Fruit fly (Drosophila melanogaster) whole organism, embryonic: ENCODE results near the gene CG6656.
A peak's percentile ranks its signal among the peaks of the same experiment; 100 is the strongest.

ENCODE experiments used
- Abd-B ChIP-seq: fragments of 200-800 bp; sonication (Bioruptor generic); optimal IDR thresholded peaks from 2 replicates; lab custom pipeline; 2018; ENCODE audit warnings: missing biosample characterization, mild to moderate bottlenecking, missing genetic modification characterization, moderate library complexity
- Asciz ChIP-seq: fragments of 200-800 bp; sonication (Bioruptor generic); optimal IDR thresholded peaks from 2 replicates; lab custom pipeline; 2017; ENCODE audit warnings: missing biosample characterization, mild to moderate bottlenecking, missing genetic modification characterization, missing genetic modification reagents
- B-H1 ChIP-seq: fragments of 200-800 bp; sonication (Bioruptor generic); IDR thresholded peaks from 3 replicates; pipeline ENCODE4 v1.3.6; 2022; ENCODE audit warnings: missing biosample characterization, missing genetic modification characterization
- Blimp-1 ChIP-seq: fragments of 200-800 bp; sonication (Bioruptor generic); optimal IDR thresholded peaks from 3 replicates; lab custom pipeline; 2018; ENCODE audit warnings: missing biosample characterization, missing genetic modification characterization, mild to moderate bottlenecking, moderate library complexity, missing genetic modification reagents
- C15 ChIP-seq: fragments of 200-800 bp; sonication (Bioruptor generic); IDR thresholded peaks from 3 replicates; pipeline ENCODE4 v1.3.6; 2022; ENCODE audit warnings: missing biosample characterization, missing genetic modification characterization
- CG10274 ChIP-seq: fragments of 200-800 bp; sonication (Bioruptor generic); optimal IDR thresholded peaks from 3 replicates; lab custom pipeline; 2017; ENCODE audit warnings: missing biosample characterization, mild to moderate bottlenecking, missing genetic modification characterization
- CG10321 ChIP-seq: fragments of 200-800 bp; sonication (Bioruptor generic); IDR thresholded peaks from 2 replicates; pipeline ENCODE4 v1.3.6; 2022; ENCODE audit warnings: missing biosample characterization, missing genetic modification characterization
- CG12219 ChIP-seq: fragments of 200-800 bp; sonication (Bioruptor generic); optimal IDR thresholded peaks from 3 replicates; lab custom pipeline; 2018; ENCODE audit warnings: missing biosample characterization, mild to moderate bottlenecking, missing genetic modification characterization
- CG13624 ChIP-seq: fragments of 200-800 bp; sonication (Bioruptor generic); optimal IDR thresholded peaks from 2 replicates; lab custom pipeline; 2016; ENCODE audit warnings: missing biosample characterization, missing genetic modification characterization
- CG13894 ChIP-seq: fragments of 200-800 bp; sonication (Bioruptor generic); optimal IDR thresholded peaks from 3 replicates; lab custom pipeline; 2018; ENCODE audit warnings: missing biosample characterization, mild to moderate bottlenecking, missing genetic modification characterization, moderate library complexity
- CG14014 ChIP-seq: fragments of 200-800 bp; sonication (Bioruptor generic); IDR thresholded peaks from 2 replicates; pipeline ENCODE4 v1.3.6; 2022; ENCODE audit warnings: missing biosample characterization, missing genetic modification characterization
- CG14667 ChIP-seq: fragments of 200-800 bp; sonication (Bioruptor generic); IDR thresholded peaks from 2 replicates; pipeline ENCODE4 v1.3.6; 2022; ENCODE audit warnings: missing biosample characterization, missing genetic modification characterization
- CG14860 ChIP-seq: fragments of 200-800 bp; sonication (Bioruptor generic); IDR thresholded peaks from 3 replicates; pipeline ENCODE4 v1.3.6; 2022; ENCODE audit warnings: missing biosample characterization, missing genetic modification characterization; ENCODE audit not compliant: partially characterized antibody
- CG1602 ChIP-seq: fragments of 200-800 bp; sonication (Bioruptor generic); optimal IDR thresholded peaks from 3 replicates; lab custom pipeline; 2016; ENCODE audit warnings: missing biosample characterization, missing genetic modification characterization
- CG16779 ChIP-seq: fragments of 200-800 bp; sonication (Bioruptor generic); IDR thresholded peaks from 2 replicates; pipeline ENCODE4 v1.3.6; 2022; ENCODE audit warnings: missing biosample characterization, missing genetic modification characterization
- CG17802 ChIP-seq: fragments of 200-800 bp; sonication (Bioruptor generic); optimal IDR thresholded peaks from 2 replicates; lab custom pipeline; 2018; ENCODE audit warnings: missing biosample characterization, mild to moderate bottlenecking, missing genetic modification characterization, moderate library complexity
- CG2875 ChIP-seq: fragments of 200-800 bp; sonication (Bioruptor generic); optimal IDR thresholded peaks from 2 replicates; lab custom pipeline; 2017; ENCODE audit warnings: missing biosample characterization, mild to moderate bottlenecking, missing genetic modification characterization, missing genetic modification reagents
- CG30431 ChIP-seq: fragments of 200-800 bp; sonication (Bioruptor generic); optimal IDR thresholded peaks from 2 replicates; lab custom pipeline; 2017; ENCODE audit warnings: missing biosample characterization, missing genetic modification characterization
- CG4854 ChIP-seq: fragments of 200-800 bp; sonication (Bioruptor generic); optimal IDR thresholded peaks from 2 replicates; lab custom pipeline; 2016; ENCODE audit warnings: missing biosample characterization, missing genetic modification characterization, inconsistent platforms
- CG6272 ChIP-seq: fragments of 200-800 bp; sonication (Bioruptor generic); IDR thresholded peaks from 2 replicates; pipeline ENCODE4 v1.3.6; 2022; ENCODE audit warnings: missing biosample characterization, missing genetic modification characterization
- CG7745 ChIP-seq: fragments of 200-800 bp; sonication (Bioruptor generic); optimal IDR thresholded peaks from 2 replicates; lab custom pipeline; 2018; ENCODE audit warnings: missing biosample characterization, mild to moderate bottlenecking, missing genetic modification characterization, moderate library complexity
- D19A ChIP-seq: fragments of 200-800 bp; optimal IDR thresholded peaks from 3 replicates; lab custom pipeline; 2019; ENCODE audit warnings: missing biosample characterization, mild to moderate bottlenecking, missing genetic modification characterization, moderate library complexity
- Fer3 ChIP-seq: fragments of 200-800 bp; sonication (Bioruptor generic); optimal IDR thresholded peaks from 2 replicates; lab custom pipeline; 2018; ENCODE audit warnings: missing biosample characterization, mild to moderate bottlenecking, missing genetic modification characterization, moderate library complexity
- H15 ChIP-seq: fragments of 200-800 bp; sonication (Bioruptor generic); IDR thresholded peaks from 3 replicates; pipeline ENCODE4 v1.3.6; 2022; ENCODE audit warnings: missing biosample characterization, missing genetic modification characterization
- H2.0 ChIP-seq: fragments of 200-800 bp; sonication (Bioruptor generic); IDR thresholded peaks from 2 replicates; pipeline ENCODE4 v1.3.6; 2022; ENCODE audit warnings: missing biosample characterization, missing genetic modification characterization
- HLH54F ChIP-seq: fragments of 200-800 bp; sonication (Bioruptor generic); optimal IDR thresholded peaks from 3 replicates; lab custom pipeline; 2016; ENCODE audit warnings: missing biosample characterization, missing genetic modification characterization
- Nf-YB ChIP-seq: fragments of 200-800 bp; sonication (Bioruptor generic); optimal IDR thresholded peaks from 3 replicates; lab custom pipeline; 2019; ENCODE audit warnings: missing biosample characterization, mild to moderate bottlenecking, missing genetic modification characterization, moderate library complexity
- Nf-YC ChIP-seq: fragments of 200-800 bp; optimal IDR thresholded peaks from 3 replicates; lab custom pipeline; 2019; ENCODE audit warnings: missing biosample characterization, mild to moderate bottlenecking, missing genetic modification characterization, moderate library complexity
- Rx ChIP-seq: fragments of 200-800 bp; sonication (Bioruptor generic); IDR thresholded peaks from 2 replicates; pipeline ENCODE4 v1.3.6; 2022; ENCODE audit warnings: missing biosample characterization, missing genetic modification characterization
- Stat92E ChIP-seq, 3 experiments: fragments of >200 bp in 2 of 3; fragments of 200-800 bp in 1 of 3; sonication (Bioruptor generic) in 1 of 3; optimal IDR thresholded peaks; 2 replicates each; lab custom pipeline; 2017 to 2019; ENCODE audit warnings: missing biosample characterization in 3 of 3, missing genetic modification characterization in 3 of 3, mild to moderate bottlenecking in 1 of 3, moderate library complexity in 1 of 3
- Taf1 ChIP-seq: fragments of 200-800 bp; sonication (Bioruptor generic); IDR thresholded peaks from 2 replicates; pipeline ENCODE4 v1.3.6; 2022; ENCODE audit warnings: missing biosample characterization, missing genetic modification characterization
- aop ChIP-seq: fragments of 200-800 bp; sonication (Bioruptor generic); IDR thresholded peaks from 2 replicates; pipeline ENCODE4 v1.3.6; 2022; ENCODE audit warnings: missing biosample characterization, missing genetic modification characterization
- az2 ChIP-seq: fragments of 200-800 bp; sonication (Bioruptor generic); optimal IDR thresholded peaks from 3 replicates; lab custom pipeline; 2016; ENCODE audit warnings: missing biosample characterization, missing genetic modification characterization
- btn ChIP-seq: fragments of 200-800 bp; sonication (Bioruptor generic); optimal IDR thresholded peaks from 2 replicates; lab custom pipeline; 2016; ENCODE audit warnings: missing biosample characterization, missing genetic modification characterization
- fd102C ChIP-seq: fragments of 200-800 bp; sonication (Bioruptor generic); optimal IDR thresholded peaks from 2 replicates; lab custom pipeline; 2018; ENCODE audit warnings: missing biosample characterization, mild to moderate bottlenecking, missing genetic modification characterization, moderate library complexity
- hb ChIP-seq: fragments of 200-800 bp; sonication (Bioruptor generic); IDR thresholded peaks from 3 replicates; pipeline ENCODE4 v1.3.6; 2022; ENCODE audit warnings: missing biosample characterization, missing genetic modification characterization; ENCODE audit not compliant: partially characterized antibody
- ind ChIP-seq: fragments of 200-800 bp; sonication (Bioruptor generic); optimal IDR thresholded peaks from 3 replicates; lab custom pipeline; 2016; ENCODE audit warnings: missing biosample characterization, missing genetic modification characterization
- ken ChIP-seq: fragments of 200-800 bp; sonication (Bioruptor generic); IDR thresholded peaks from 3 replicates; pipeline ENCODE4 v1.3.6; 2022; ENCODE audit warnings: missing biosample characterization, missing genetic modification characterization
- knrl ChIP-seq: fragments of 200-800 bp; sonication (Bioruptor generic); IDR thresholded peaks from 3 replicates; pipeline ENCODE4 v1.3.6; 2022; ENCODE audit warnings: missing biosample characterization, missing genetic modification characterization; ENCODE audit not compliant: partially characterized antibody
- lilli ChIP-seq: fragments of 200-800 bp; sonication (Bioruptor generic); optimal IDR thresholded peaks from 3 replicates; lab custom pipeline; 2016; ENCODE audit warnings: missing biosample characterization, missing genetic modification characterization
- maf-S ChIP-seq: fragments of 200-800 bp; sonication (Bioruptor generic); optimal IDR thresholded peaks from 2 replicates; lab custom pipeline; 2016; ENCODE audit warnings: missing biosample characterization, missing genetic modification characterization
- pita ChIP-seq: fragments of 200-800 bp; sonication (Bioruptor generic); optimal IDR thresholded peaks from 2 replicates; lab custom pipeline; 2017; ENCODE audit warnings: missing biosample characterization, mild to moderate bottlenecking, missing genetic modification characterization
- psq ChIP-seq: fragments of 200-800 bp; sonication (Bioruptor generic); optimal IDR thresholded peaks from 2 replicates; lab custom pipeline; 2017; ENCODE audit warnings: missing biosample characterization, missing genetic modification characterization
- salm ChIP-seq: fragments of 200-800 bp; sonication (Bioruptor generic); optimal IDR thresholded peaks from 2 replicates; lab custom pipeline; 2018; ENCODE audit warnings: missing biosample characterization, mild to moderate bottlenecking, missing genetic modification characterization
- slou ChIP-seq: fragments of 200-800 bp; sonication (Bioruptor generic); optimal IDR thresholded peaks from 3 replicates; lab custom pipeline; 2016; ENCODE audit warnings: missing biosample characterization, missing genetic modification characterization
- sob ChIP-seq: fragments of 200-800 bp; sonication (Bioruptor generic); IDR thresholded peaks from 2 replicates; pipeline ENCODE4 v1.3.6; 2022; ENCODE audit warnings: missing biosample characterization, missing genetic modification characterization
- trh ChIP-seq: fragments of 200-800 bp; sonication (Bioruptor generic); optimal IDR thresholded peaks from 2 replicates; lab custom pipeline; 2016; ENCODE audit warnings: missing biosample characterization, missing genetic modification characterization
- vnd ChIP-seq: fragments of 200-800 bp; sonication (Bioruptor generic); IDR thresholded peaks from 3 replicates; pipeline ENCODE4 v1.3.6; 2022; ENCODE audit warnings: missing biosample characterization, missing genetic modification characterization; ENCODE audit not compliant: partially characterized antibody
- zf30C ChIP-seq: fragments of 200-800 bp; sonication (Bioruptor generic); optimal IDR thresholded peaks from 3 replicates; lab custom pipeline; 2018; ENCODE audit warnings: missing biosample characterization, mild to moderate bottlenecking, missing genetic modification characterization

The CG6656 gene

DNA sequence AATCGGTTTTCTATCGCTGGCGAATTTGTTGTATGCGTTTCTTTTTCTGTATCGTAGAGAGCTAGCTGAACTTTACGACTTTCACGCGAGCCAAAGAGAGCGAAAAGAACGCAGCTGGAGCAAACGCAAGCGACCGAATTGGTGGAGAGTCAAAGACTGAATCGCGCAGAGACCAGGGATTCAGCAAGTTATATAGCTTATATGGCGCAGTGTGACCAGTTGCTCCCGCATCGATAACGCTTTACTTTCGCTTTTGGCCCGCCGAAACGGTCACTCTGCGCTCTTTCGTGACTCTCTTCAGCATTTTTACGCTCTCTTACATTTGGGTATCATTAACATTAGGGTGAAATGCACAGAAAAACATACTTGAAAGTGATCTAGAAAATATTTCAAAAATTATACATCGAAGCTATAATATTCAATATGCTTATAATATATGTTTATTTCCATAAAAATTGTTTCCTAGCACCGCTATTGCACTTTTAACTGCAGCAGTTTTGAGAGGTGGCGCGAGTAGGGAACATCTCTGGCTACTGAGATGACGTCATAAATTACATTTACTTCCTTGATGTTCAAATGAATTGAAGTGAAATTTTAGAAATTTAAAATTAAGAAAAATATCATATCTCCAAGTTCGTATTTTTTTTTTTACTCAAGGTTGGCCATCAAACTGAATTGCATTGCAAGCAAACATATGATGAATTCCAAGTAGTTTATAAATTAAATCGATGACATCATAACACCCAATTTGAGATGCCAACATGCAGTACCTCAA, 18.8 kb upstream of the CG6656 start, which contains the start of gene glec (continued):
- no peak for TF ChIP-seq CG17802
- peak; percentile 55 for TF ChIP-seq zf30C (GFP tag; lab: Kevin White, UChicago)
- TF ChIP-seq CG6272: 0 out of 2 replicates have a peak, but pooled peaks have one; percentile 11
- TF ChIP-seq trh (GFP tag; lab: Kevin White, UChicago): peak; percentile 7
- no peak for TF ChIP-seq Abd-B (GFP tag; lab: Kevin White, UChicago)
- TF ChIP-seq B-H1 (GFP tag; lab: Robert Waterston, UW): no peak; the same call in 2 of the 3 replicates
- TF ChIP-seq H2.0 (GFP tag; lab: Robert Waterston, UW): no peak
- peak; percentile 31 for TF ChIP-seq lilli (GFP tag; lab: Kevin White, UChicago)
- TF ChIP-seq vnd: peak; percentile 17; the same call in 1 of the 3 replicates
- no peak for TF ChIP-seq ind (GFP tag; lab: Kevin White, UChicago)
- peak; percentile 1 for TF ChIP-seq Nf-YC
- TF ChIP-seq ken (GFP tag; lab: Robert Waterston, UW): 0 out of 3 replicates have a peak, but pooled peaks have one; percentile 50
- TF ChIP-seq knrl (GFP tag; lab: Robert Waterston, UW): no peak; the same call in 2 of the 3 replicates
- peak; percentile 53 for TF ChIP-seq CG13624 (GFP tag; lab: Kevin White, UChicago)
- TF ChIP-seq CG10321: no peak
- peak; percentile 34; the same call in 1 of the 2 replicates for TF ChIP-seq sob (GFP tag; lab: Robert Waterston, UW)
- TF ChIP-seq Nf-YB (GFP tag; lab: Kevin White, UChicago): no peak
- TF ChIP-seq CG7745 (tag; lab: Kevin White, UChicago): no peak
- TF ChIP-seq CG12219 (GFP tag; lab: Kevin White, UChicago): peak; percentile 33
- no peak for TF ChIP-seq CG4854 (GFP tag; lab: Kevin White, UChicago)
- no peak for TF ChIP-seq CG16779
- peak; percentile 18 for TF ChIP-seq salm (tag; lab: Kevin White, UChicago)
- no peak for TF ChIP-seq CG14860 (GFP tag; lab: Robert Waterston, UW)
- peak; percentile 6 for TF ChIP-seq Fer3 (tag; lab: Kevin White, UChicago)
- TF ChIP-seq H15 (GFP tag; lab: Robert Waterston, UW): no peak
- no peak for TF ChIP-seq Asciz (GFP tag; lab: Kevin White, UChicago)
- peak; percentile 56 for TF ChIP-seq psq (GFP tag; lab: Kevin White, UChicago)
- peak; percentile 48 for TF ChIP-seq CG1602
- TF ChIP-seq hb: no peak
- TF ChIP-seq D19A (tag; lab: Kevin White, UChicago): peak; percentile 23
- TF ChIP-seq CG2875: peak; percentile 48
- TF ChIP-seq CG14667 (GFP tag; lab: Robert Waterston, UW): no peak
- TF ChIP-seq slou (GFP tag; lab: Kevin White, UChicago): no peak
- no peak for TF ChIP-seq CG10274 (GFP tag; lab: Kevin White, UChicago)
- TF ChIP-seq CG13894 (tag; lab: Kevin White, UChicago): peak; percentile 70
- peak; percentile 13 for TF ChIP-seq az2
- TF ChIP-seq C15 (GFP tag; lab: Robert Waterston, UW): no peak
- TF ChIP-seq fd102C (GFP tag; lab: Kevin White, UChicago): no peak
- no peak for TF ChIP-seq Taf1
- peak; percentile 41; the same call in 1 of the 2 replicates for TF ChIP-seq Rx (GFP tag; lab: Robert Waterston, UW)
- no peak for TF ChIP-seq pita
- peak; percentile 14 for TF ChIP-seq HLH54F (GFP tag; lab: Kevin White, UChicago)
- TF ChIP-seq CG14014 (GFP tag; lab: Robert Waterston, UW): peak; percentile 44; the same call in 1 of the 2 replicates
- TF ChIP-seq aop (GFP tag; lab: Robert Waterston, UW): no peak
- no peak for TF ChIP-seq btn
- TF ChIP-seq Stat92E (GFP tag; optimal IDR thresholded peaks at IDR 0.05; lab: Kevin White, UChicago): peak in 1 of 3 experiments; percentile 79
- no peak for TF ChIP-seq CG30431 (GFP tag; lab: Kevin White, UChicago)
- TF ChIP-seq maf-S (GFP tag; lab: Kevin White, UChicago): peak; percentile 51
- TF ChIP-seq Blimp-1: peak; percentile 99
